Worm (Caenorhabditis elegans) whole organism, late embryonic: Measurements from ENCODE around the gene sri-30.

Experiments
- ceh-48 ChIP-seq: sonication (generic microtip); optimal IDR thresholded peaks from 2 replicates; lab custom pipeline; 2016; ENCODE audit warnings: missing genetic modification characterization, inconsistent platforms, missing compliant biosample characterization
- hlh-13 ChIP-seq: fragments of 200-800 bp; sonication (Bioruptor generic); optimal IDR thresholded peaks from 2 replicates; lab custom pipeline; 2018; ENCODE audit warnings: mild to moderate bottlenecking, missing genetic modification characterization, missing compliant biosample characterization
- pag-3 ChIP-seq: sonication (generic microtip); optimal IDR thresholded peaks from 2 replicates; lab custom pipeline; 2016; ENCODE audit warnings: missing compliant biosample characterization, missing genetic modification characterization, borderline replicate concordance
- sdc-2 ChIP-seq: sonication (generic microtip); optimal IDR thresholded peaks from 2 replicates; lab custom pipeline; 2016; ENCODE audit warnings: missing genotype, missing genetic modification characterization, missing compliant biosample characterization
- ttx-3 ChIP-seq: sonication (generic microtip); optimal IDR thresholded peaks from 2 replicates; lab custom pipeline; 2016; ENCODE audit warnings: missing genetic modification reagents, missing genetic modification characterization, missing compliant biosample characterization
- unc-3 ChIP-seq, 2 experiments: fragments of 200-800 bp in 1 of 2; sonication (Bioruptor generic) in 1 of 2; sonication (generic microtip) in 1 of 2; conservative IDR thresholded peaks in 1 of 2; optimal IDR thresholded peaks in 1 of 2; 2 replicates each; pipeline versions ENCODE4 v1.3.6 to Lab custom; 2016 to 2022; ENCODE audit warnings: missing compliant biosample characterization in 2 of 2, missing genetic modification characterization in 2 of 2, missing genetic modification reagents in 1 of 2
- unc-86 ChIP-seq: sonication (generic microtip); optimal IDR thresholded peaks from 2 replicates; lab custom pipeline; 2016; ENCODE audit warnings: missing genetic modification characterization, missing compliant biosample characterization

DNA sequence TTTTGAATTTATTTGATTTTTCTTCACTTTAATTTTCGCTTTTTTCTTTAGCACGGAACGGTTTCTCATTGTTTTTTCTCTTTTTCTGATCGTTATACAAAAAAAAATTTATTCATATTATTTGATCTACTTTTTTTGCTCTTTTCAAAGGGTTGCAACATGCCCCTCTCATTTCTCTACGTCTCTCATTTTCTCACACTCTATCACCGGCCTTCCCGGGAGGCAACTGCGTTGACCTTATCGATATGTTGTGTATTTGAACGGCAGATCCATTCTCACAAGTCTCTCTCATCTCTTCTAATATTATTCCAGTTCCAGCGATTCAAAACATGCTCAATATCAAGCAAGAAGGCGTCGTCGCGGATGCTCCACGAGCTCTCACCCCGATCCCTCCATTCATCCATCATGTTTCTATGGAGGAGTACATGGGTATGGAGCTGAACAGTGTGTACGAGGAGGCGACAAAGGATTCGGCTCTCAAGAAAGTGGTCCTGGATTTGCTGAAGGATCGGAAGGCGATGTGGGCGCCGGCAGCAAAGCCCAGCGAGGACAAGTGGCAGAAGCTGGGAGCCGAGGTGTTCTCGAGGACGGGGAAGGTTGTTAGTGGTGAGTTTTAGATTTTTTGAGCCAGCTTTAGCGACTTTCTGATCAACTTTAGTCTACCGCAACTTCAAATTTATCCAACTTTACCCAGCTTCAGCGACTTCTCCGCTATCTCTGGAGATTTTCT lies 45.3 kb upstream of the sri-30 start, which contains the start of gene lido-9:
- TF ChIP-seq unc-3 (GFP tag; conservative IDR thresholded peaks at IDR 0.05; lab: Robert Waterston, UW): no peak
- no peak for TF ChIP-seq unc-3 (tag; optimal IDR thresholded peaks at IDR 0.05; lab: Kevin White, UChicago)
- TF ChIP-seq pag-3: no peak
- no peak for TF ChIP-seq ceh-48 (tag; lab: Kevin White, UChicago)
- no peak for TF ChIP-seq unc-86 (tag; lab: Kevin White, UChicago)
- no peak for TF ChIP-seq sdc-2 (tag; lab: Kevin White, UChicago)
- no peak for TF ChIP-seq hlh-13 (GFP tag; lab: Kevin White, UChicago)
- TF ChIP-seq ttx-3: no peak
